Worm (Caenorhabditis elegans) whole organism, young adult: ENCODE measurements around the gene ZK402.5.

Experiments used
- Y53G8AR.9 ChIP-seq: fragments of 200-800 bp; sonication (Bioruptor generic); conservative IDR thresholded peaks from 2 replicates; pipeline ENCODE4 v1.3.6; 2022; ENCODE audit warnings: missing genetic modification reagents, missing genetic modification characterization, missing compliant biosample characterization
- ceh-27 ChIP-seq: fragments of 200-800 bp; sonication (Bioruptor generic); optimal IDR thresholded peaks from 2 replicates; lab custom pipeline; 2018; ENCODE audit warnings: mild to moderate bottlenecking, missing genetic modification characterization, moderate library complexity, missing compliant biosample characterization
- ceh-58 ChIP-seq: fragments of 200-800 bp; sonication (Bioruptor generic); IDR thresholded peaks from 2 replicates; pipeline ENCODE4 v1.3.6; 2022; ENCODE audit warnings: missing genetic modification characterization, missing compliant biosample characterization
- die-1 ChIP-seq: sonication (generic microtip); optimal IDR thresholded peaks from 2 replicates; lab custom pipeline; 2016; ENCODE audit warnings: missing genotype, mild to moderate bottlenecking, missing genetic modification characterization, missing compliant biosample characterization
- him-1 ChIP-seq: sonication (generic microtip); optimal IDR thresholded peaks from 2 replicates; lab custom pipeline; 2016; ENCODE audit warnings: missing genotype, missing genetic modification reagents, missing genetic modification characterization, missing compliant biosample characterization
- hsf-1 ChIP-seq: fragments of 200-800 bp; sonication (Bioruptor generic); IDR thresholded peaks from 2 replicates; pipeline ENCODE4 v1.3.6; 2022; ENCODE audit warnings: missing genetic modification reagents, missing genetic modification characterization, missing compliant biosample characterization
- mcd-1 ChIP-seq: fragments of 200-800 bp; sonication (Bioruptor generic); IDR thresholded peaks from 2 replicates; pipeline ENCODE4 v1.3.6; 2022; ENCODE audit warnings: missing genetic modification reagents, missing genetic modification characterization, missing compliant biosample characterization
- nfya-1 ChIP-seq: sonication (generic microtip); optimal IDR thresholded peaks from 2 replicates; lab custom pipeline; 2017; ENCODE audit warnings: antibody characterized with exemption, missing compliant biosample characterization, missing genetic modification characterization, borderline replicate concordance; ENCODE audit not compliant: insufficient read depth
- snpc-4 ChIP-seq, 5 experiments: fragments of 150-350 bp in 1 of 5; sonication (generic microtip) in 4 of 5; optimal IDR thresholded peaks; 2 replicates each; lab custom pipeline; 2014 to 2018; ENCODE audit warnings: missing genetic modification characterization in 5 of 5, missing biosample characterization in 3 of 5, antibody characterized with exemption in 2 of 5, mild to moderate bottlenecking in 2 of 5, missing compliant biosample characterization in 2 of 5, missing genotype in 2 of 5, moderate library complexity in 2 of 5, missing genetic modification reagents in 1 of 5
- ztf-18 ChIP-seq: sonication (generic microtip); optimal IDR thresholded peaks from 2 replicates; lab custom pipeline; 2016; ENCODE audit warnings: missing genotype, mild to moderate bottlenecking, missing genetic modification characterization, missing compliant biosample characterization
- ztf-25 ChIP-seq: fragments of 200-800 bp; sonication (Bioruptor generic); IDR thresholded peaks from 2 replicates; pipeline ENCODE4 v1.3.6; 2022; ENCODE audit warnings: missing genetic modification reagents, missing genetic modification characterization, missing compliant biosample characterization
- ztf-6 ChIP-seq: fragments of 200-800 bp; sonication (Bioruptor generic); IDR thresholded peaks from 2 replicates; pipeline ENCODE4 v1.3.6; 2022; ENCODE audit warnings: missing genetic modification reagents, missing genetic modification characterization, missing compliant biosample characterization

- TF ChIP-seq Y53G8AR.9 (GFP tag; lab: Robert Waterston, UW), result no peak
- no peak for TF ChIP-seq nfya-1 (tag; lab: Kevin White, UChicago)
- TF ChIP-seq ztf-18, result no peak
- TF ChIP-seq snpc-4 (GFP tag; optimal IDR thresholded peaks at IDR 0.05; lab: Kevin White, UChicago), result no peak
- no peak for TF ChIP-seq snpc-4 (tag; optimal IDR thresholded peaks at IDR 0.05; lab: Kevin White, UChicago)
- no peak for TF ChIP-seq ztf-25 (GFP tag; lab: Robert Waterston, UW)
- TF ChIP-seq mcd-1, result no peak
- no peak for TF ChIP-seq him-1
- TF ChIP-seq ceh-27 (GFP tag; lab: Kevin White, UChicago), result no peak
- no peak for TF ChIP-seq hsf-1 (GFP tag; lab: Robert Waterston, UW)
- no peak for TF ChIP-seq die-1 (tag; lab: Kevin White, UChicago)
- TF ChIP-seq ztf-6 (GFP tag; lab: Robert Waterston, UW), result no peak
- no peak for TF ChIP-seq ceh-58
Observed at ce11 chrX:1410552-1410951, 9.4 kb upstream of the ZK402.5 start, which contains the start of gene abu-2.
